Fruit fly (Drosophila melanogaster) S2 (cell line): ENCODE results near the gene CG13308.

Experiments used
- CG8478 ChIP-seq: fragments of >200 bp; optimal IDR thresholded peaks from 2 replicates; lab custom pipeline; 2018
- CTCF ChIP-seq, 2 experiments: fragments of >200 bp; optimal IDR thresholded peaks; 2 replicates each; lab custom pipeline; 2018

CG13308 gene

DNA sequence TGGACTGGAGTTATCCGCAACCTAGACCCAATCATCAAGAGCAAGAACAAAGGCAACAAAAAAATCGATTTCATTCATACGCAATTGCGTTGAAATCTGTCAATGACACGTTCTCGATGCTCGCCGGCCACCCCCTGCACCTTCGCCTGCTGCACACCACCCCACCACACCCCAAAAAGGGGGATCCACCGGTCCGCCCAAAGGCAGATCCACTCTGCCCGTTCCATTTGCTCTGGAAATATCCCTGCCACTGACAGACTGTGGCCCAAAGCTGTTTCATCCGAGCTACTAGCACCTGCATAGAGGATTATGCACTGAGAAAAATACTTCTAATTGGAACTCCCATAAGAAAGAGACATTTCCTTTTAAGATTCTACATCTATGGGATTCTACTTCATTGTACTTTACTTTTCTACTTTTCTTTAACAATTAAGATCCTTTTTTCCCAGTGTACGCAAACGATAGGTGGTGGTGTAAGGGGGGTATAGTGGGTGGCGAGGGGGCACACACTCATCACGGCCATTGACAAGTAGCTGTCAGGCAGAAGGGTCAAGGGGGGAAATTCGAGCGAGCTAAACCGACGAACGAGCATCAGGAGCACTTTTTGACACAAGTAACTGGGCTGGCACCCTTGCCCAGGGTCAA is 15.5 kb downstream of the CG13308 start:
- no peak for TF ChIP-seq CG8478 (lab: Kevin White, UChicago)
- no peak for TF ChIP-seq CTCF (optimal IDR thresholded peaks at IDR 0.05; lab: Kevin White, UChicago)

DNA sequence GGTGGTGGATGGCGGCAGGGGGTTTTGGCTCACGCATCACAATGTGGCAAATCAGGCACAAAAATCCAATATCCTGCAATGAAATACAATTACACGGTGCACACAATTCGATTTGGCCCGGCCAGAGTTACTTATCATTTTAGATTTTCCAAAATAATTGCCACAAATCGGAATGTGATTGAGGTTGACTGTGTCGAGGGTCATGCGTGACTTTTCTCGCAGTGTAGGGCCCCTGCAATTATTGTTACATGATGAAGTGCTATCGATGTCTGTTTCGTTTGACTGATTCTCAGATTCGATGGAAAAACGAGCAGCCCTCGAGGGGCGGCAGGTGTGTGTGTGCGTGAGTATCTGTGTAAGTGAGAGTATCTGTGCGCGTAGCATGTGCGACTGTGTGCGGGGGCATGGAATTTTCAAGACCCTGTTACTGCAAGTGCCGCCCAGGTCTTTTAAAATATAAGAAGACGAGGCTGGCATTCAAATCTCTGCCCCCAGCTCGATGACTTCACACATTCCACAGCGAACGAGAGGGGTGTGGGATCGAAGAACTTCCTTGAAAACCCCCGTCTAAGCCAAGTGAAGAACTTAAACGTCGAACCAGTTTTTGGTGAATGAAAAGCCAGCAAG is 16.2 kb downstream of the CG13308 start:
- TF ChIP-seq CTCF (optimal IDR thresholded peaks at IDR 0.05; lab: Kevin White, UChicago) (no peak), CG8478 (lab: Kevin White, UChicago) (no peak)

DNA sequence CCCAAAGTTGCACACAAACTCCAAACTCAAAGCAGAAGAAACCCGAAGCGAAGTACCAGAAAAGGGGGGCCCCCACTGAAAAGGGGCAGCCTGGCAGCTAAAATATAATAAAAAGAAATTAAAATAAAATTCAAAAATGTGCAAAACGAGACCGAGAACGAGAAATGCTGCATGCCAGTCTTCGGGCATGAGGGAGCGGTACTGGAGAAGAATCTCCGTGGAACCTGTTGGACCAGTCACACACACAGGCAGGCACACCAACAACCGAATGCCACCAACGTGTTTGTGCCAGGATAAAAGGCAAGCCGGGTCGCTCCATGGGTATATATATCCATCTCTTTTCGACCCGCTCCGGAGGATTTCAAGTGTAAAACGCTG is 16.7 kb downstream of the CG13308 start:
- TF ChIP-seq CTCF (optimal IDR thresholded peaks at IDR 0.05; lab: Kevin White, UChicago) (no peak), CG8478 (lab: Kevin White, UChicago) (no peak)

DNA sequence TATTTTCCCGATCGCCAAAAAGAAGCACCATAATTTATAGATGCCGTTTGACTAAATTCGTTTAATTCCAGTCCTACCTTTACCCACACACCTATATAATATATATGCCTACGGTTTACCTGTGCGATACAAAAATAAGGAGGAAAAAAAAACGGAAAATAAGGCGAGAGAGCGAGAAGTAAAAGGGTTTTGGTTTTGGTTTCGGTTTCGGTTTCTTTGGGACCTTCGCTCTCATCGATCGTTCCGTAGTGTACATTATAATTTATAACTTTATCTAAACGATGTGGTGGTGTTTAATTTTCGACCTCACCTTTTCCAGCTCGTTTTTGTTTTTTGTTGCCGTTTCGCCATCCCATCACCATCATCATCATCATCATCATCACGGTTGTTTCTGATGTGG is 17.2 kb downstream of the CG13308 start:
- no peak for TF ChIP-seq CG8478 (lab: Kevin White, UChicago)
- TF ChIP-seq CTCF (optimal IDR thresholded peaks at IDR 0.05; lab: Kevin White, UChicago): no peak

DNA sequence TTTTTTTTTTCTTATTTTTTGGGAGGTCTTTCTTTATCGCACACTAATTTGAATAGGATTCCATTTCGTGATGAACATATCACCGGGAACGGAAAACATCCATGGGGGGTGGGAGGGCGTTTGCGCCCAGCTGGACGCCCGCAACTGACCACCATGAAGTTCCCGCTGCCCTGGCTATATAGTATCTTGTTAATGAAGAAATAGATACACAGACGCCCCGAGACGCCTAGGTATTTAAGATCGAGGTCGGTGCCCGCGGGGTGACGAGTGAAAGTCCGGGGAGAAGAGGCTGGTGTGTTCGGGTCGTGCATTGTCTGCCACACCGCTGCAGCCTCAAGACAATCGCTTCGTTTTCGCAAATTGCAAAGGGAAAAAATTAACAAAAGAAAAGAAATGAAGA is 17.7 kb downstream of the CG13308 start:
- TF ChIP-seq CTCF (optimal IDR thresholded peaks at IDR 0.05; lab: Kevin White, UChicago): no peak
- TF ChIP-seq CG8478 (lab: Kevin White, UChicago): no peak

DNA sequence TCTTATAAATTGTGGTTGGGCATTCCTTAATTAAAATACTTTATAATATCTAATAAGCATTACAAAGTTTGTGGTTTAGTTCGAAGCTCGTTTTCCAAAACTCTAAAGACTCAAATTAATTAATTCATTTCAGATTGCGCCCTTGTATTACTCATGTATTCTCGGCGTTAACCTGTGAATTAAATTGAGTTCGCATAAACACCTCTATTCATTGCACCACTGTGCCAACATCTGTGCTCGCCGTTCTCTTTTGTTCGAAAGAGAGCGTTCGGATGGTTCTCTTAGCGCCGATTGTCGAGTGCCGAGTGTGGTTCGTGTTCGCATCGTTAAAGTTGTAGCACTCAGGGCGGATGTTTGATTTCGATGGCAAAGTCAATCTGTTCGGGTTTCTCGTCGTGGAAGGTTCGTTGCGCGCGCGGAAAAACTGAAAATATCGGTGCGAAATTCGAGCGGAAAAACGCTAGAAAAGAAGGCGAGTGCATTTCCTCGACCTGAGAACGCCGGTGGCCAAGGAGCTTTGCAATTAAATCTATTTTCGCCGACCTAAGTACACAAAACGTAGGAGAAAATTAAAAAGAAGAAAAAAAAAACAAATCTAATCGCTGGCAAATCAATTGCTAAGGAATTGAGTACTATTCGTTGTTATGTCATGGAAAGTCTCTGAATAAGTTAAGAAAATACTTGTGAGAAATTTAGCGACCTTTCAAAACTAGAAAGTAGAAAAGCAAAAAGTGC is 19.0 kb downstream of the CG13308 start, which contains the start of gene dally:
dally (plus strand) TSS at position 373 of the 735 bp plus-strand sequence.
- TF ChIP-seq CTCF (optimal IDR thresholded peaks at IDR 0.05; lab: Kevin White, UChicago): no peak
- no peak for TF ChIP-seq CG8478 (lab: Kevin White, UChicago)

DNA sequence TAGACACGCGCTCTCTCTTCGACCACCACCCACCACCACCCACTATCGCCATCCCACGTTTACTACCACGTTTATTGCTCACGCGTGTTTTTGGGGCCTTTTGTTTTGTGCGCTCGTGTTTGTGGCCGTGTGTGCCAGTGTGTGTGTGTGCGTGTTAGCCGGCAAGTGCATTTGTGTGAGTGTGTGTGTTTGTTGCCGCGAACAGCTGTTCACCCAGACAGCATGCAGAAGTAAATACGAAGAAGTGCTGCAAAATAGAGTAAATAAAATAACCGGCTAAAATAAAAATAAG is 19.5 kb downstream of the CG13308 start:
- TF ChIP-seq CTCF (optimal IDR thresholded peaks at IDR 0.05; lab: Kevin White, UChicago) (no peak), CG8478 (lab: Kevin White, UChicago) (no peak)

DNA sequence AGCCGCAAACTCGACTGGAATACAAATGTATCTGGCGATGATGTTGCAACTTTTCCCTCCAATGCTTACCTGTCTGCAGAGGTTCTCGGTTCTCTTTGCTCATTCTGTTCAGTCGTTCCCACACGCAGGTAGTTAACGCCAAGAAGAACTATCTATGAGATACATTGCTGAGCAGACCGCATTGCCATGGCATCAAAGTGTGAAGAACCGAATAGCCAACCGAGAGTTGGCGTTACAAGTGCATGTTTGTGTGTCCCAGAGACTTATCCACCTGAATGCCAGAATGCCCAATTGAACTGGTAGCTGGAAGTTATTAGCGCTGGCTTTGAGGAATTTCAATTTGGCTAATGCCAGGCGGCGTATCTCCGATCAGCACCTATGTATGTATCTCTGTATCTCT is 21.2 kb downstream of the CG13308 start:
- no peak for TF ChIP-seq CTCF (optimal IDR thresholded peaks at IDR 0.05; lab: Kevin White, UChicago)
- no peak for TF ChIP-seq CG8478 (lab: Kevin White, UChicago)

DNA sequence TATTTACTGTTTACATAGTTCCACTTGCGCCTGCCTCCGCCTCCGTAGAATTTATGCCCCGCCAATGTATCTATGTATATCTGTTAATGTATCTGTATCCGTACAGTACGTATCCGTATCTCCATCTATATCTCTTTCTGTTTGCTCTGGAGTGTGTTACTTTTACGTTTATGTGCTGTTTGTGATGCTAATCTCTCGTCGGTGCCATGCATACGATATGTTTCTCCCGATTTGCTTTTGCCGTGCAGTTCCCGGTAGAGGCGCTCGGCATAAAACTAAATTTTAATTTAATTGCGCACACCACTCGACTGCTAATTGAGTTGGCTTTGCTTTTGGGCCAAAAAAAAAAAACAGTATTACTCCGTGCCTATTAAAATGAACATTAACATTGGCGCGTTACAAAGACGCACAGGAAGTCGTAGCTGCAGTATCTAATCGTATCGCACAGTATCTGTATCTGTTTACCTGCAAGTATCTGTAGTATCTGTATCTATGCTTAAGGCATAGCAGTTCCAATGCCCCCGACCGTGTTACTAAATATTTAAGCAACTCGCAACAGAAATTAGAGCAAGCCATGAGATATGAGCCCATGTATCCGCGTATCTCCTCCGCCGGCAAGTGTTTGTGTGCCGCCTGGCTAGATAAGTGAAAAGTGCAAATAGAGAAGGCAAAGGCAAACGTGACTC is 21.8 kb downstream of the CG13308 start:
- TF ChIP-seq CTCF (optimal IDR thresholded peaks at IDR 0.05; lab: Kevin White, UChicago) (no peak), CG8478 (lab: Kevin White, UChicago) (no peak)

DNA sequence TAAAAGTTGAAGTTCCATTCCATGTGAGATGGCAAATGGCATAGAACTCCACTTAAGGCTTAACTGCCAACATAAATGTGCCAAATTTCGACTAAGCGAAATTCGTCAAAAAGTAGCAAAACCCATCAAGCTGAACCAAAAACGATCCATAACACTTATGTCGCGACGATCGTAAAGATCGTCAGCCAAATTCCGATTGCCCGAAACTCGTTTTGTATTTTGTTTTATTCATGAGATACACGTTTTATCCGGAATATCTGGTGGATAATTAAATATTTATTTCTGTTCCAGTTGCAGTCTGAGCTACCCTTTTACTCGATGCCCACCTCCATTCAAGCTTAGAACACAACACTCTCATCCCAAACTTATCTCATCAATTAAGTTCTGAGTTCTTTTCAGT is 22.6 kb downstream of the CG13308 start:
- no peak for TF ChIP-seq CTCF (optimal IDR thresholded peaks at IDR 0.05; lab: Kevin White, UChicago)

DNA sequence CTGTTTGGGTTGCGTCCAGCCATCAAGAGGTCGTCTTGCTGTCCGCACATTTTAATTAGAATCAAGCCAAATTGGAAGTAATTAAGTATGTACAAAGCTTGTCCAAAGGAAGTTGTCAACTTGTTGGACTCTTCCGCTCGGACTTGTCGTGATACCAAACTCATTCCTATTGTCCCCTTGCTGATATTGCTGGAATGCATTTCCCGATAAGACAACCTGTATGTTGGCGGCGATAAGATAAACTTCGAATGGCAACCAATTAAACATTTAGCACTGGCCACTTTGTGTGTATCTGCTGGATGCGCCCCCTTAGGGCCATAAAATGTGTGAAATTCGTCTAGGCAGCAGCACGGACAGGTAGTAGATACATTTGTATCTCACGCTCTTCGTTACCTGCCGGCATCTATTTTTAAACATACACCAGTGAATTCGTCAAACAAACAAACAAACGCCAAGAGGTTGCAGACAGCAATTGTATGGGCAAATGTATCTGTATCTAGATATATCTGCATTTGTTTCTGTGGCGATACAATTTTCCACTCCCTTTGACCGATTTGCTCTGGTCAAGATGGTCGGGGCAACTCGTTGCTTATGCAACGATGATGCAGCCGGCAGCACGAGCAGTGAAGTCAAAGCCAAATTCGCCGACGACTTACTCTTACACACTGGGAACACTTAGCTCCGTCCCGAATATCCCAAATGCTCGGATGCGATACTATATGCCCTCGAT is 24.6 kb downstream of the CG13308 start:
- TF ChIP-seq CG8478 (lab: Kevin White, UChicago) (no peak), CTCF (optimal IDR thresholded peaks at IDR 0.05; lab: Kevin White, UChicago) (no peak)

DNA sequence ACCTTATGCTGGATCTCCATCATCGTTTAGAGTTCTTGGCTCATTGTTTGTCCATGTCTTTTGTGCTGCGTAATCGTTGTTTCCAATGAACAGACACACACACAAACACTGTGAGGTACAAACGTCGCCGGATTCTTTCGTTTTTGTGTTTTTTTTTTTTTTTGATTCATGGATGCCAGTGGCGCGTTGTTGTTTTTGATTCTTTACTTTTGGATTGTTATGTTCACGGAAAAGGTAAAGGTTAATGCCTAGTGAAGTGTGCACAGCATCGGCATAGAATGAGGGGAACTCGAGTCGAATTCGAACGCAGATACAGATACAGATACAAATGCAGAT is 25.1 kb downstream of the CG13308 start:
- no peak for TF ChIP-seq CG8478 (lab: Kevin White, UChicago)
- TF ChIP-seq CTCF (optimal IDR thresholded peaks at IDR 0.05; lab: Kevin White, UChicago): no peak

DNA sequence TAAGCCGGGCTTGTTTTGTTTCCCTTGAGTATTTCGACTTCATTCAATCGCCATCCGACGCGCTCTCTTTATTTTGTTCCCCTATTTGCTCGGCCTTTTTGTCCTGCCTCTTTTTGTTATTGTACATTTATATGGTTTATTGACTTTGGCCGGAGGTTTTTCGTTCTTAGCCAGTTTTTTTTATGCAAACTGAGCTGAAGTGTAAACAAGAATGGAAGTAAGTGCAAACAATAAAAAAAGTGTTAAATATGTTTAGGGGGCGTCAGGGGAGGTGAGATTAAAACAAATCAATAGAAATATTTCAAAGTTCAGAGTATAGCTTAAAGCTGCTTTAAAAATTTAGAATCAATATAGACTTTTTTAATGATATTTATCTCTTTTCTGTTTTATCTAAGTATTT is 26.1 kb downstream of the CG13308 start:
- TF ChIP-seq CG8478 (lab: Kevin White, UChicago) (no peak), CTCF (optimal IDR thresholded peaks at IDR 0.05; lab: Kevin White, UChicago) (no peak)

DNA sequence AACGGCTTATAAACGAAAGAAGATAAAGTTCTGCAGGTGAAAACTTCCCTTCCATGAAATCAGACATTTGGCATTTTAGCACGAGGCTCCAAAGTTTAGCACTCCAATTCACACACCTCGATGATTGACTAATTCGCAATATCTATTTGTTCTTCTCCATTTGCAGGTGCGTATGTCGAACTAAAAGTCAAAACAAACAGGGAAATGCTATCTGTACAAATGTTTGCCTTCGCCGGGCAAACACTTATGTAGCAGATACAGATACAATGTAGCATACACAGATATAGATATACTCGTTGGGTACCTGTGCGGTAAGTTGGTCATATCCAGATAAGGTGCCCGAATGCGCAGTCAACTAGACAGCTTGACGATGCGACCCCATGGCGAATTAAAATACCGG is 26.5 kb downstream of the CG13308 start:
- TF ChIP-seq CTCF (optimal IDR thresholded peaks at IDR 0.05; lab: Kevin White, UChicago): no peak
- TF ChIP-seq CG8478 (lab: Kevin White, UChicago): no peak

DNA sequence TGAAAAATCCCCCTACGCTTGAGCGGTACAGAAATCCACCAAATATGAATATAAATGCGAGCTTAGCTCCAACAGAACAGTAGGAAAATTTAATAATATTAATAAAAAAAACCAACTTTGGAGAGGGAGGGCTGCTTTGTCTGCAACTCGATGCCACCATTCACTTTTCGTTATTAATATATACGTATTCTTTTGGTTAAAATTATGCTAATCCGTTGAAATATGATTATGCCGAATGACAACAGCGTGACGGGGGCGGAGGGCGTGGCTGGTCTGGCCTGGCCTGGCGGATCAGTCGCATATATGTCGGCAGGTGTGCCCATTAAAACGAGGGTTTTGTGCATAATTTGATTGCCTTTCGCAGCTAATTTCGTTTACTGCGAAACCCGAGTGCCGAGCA is 27.1 kb downstream of the CG13308 start:
- TF ChIP-seq CG8478 (lab: Kevin White, UChicago): no peak
- TF ChIP-seq CTCF (optimal IDR thresholded peaks at IDR 0.05; lab: Kevin White, UChicago): no peak
